Worm (Caenorhabditis elegans) whole organism, L1 larva: ENCODE results near the gene nspc-4.
A peak's percentile ranks its signal among the peaks of the same experiment; 100 is the strongest.
"Not testable (repeated sequence)": the region's sequence is repeated elsewhere in the genome, so short reads cannot be mapped to it uniquely, and the experiment has no call there.

Experiments
- C04F5.9 ChIP-seq: sonication (generic microtip); optimal IDR thresholded peaks from 2 replicates; lab custom pipeline; 2016; ENCODE audit warnings: missing genetic modification characterization, missing compliant biosample characterization
- C16A3.4 ChIP-seq: fragments of 150-350 bp; optimal IDR thresholded peaks from 2 replicates; lab custom pipeline; 2014; ENCODE audit warnings: missing biosample characterization, missing genetic modification characterization
- aly-2 ChIP-seq: fragments of 150-350 bp; optimal IDR thresholded peaks from 2 replicates; lab custom pipeline; 2014; ENCODE audit warnings: missing biosample characterization, missing genetic modification characterization
- ama-1 ChIP-seq: fragments of 150-350 bp; optimal IDR thresholded peaks from 2 replicates; lab custom pipeline; 2014
- ceh-8 ChIP-seq: fragments of 200-800 bp; sonication (Bioruptor generic); optimal IDR thresholded peaks from 2 replicates; lab custom pipeline; 2018; ENCODE audit warnings: mild to moderate bottlenecking, missing genetic modification characterization, moderate library complexity, missing compliant biosample characterization
- ets-5 ChIP-seq: fragments of 200-800 bp; sonication (Bioruptor generic); IDR thresholded peaks from 2 replicates; pipeline ENCODE4 v1.3.6; 2022; ENCODE audit warnings: missing genetic modification characterization, missing compliant biosample characterization
- fkh-8 ChIP-seq: sonication (generic microtip); optimal IDR thresholded peaks from 2 replicates; lab custom pipeline; 2016; ENCODE audit warnings: mild to moderate bottlenecking, missing genetic modification characterization, missing compliant biosample characterization
- grh-1 ChIP-seq: fragments of 200-800 bp; sonication (Bioruptor generic); IDR thresholded peaks from 2 replicates; pipeline ENCODE4 v1.3.6; 2022; ENCODE audit warnings: missing genetic modification reagents, missing genetic modification characterization, missing compliant biosample characterization
- irx-1 ChIP-seq: sonication (generic microtip); optimal IDR thresholded peaks from 2 replicates; lab custom pipeline; 2016; ENCODE audit warnings: missing genetic modification characterization, missing compliant biosample characterization
- isw-1 ChIP-seq: fragments of 200-800 bp; sonication (Bioruptor generic); IDR thresholded peaks from 2 replicates; pipeline ENCODE4 v1.3.6; 2022; ENCODE audit warnings: missing genetic modification characterization, missing compliant biosample characterization
- jun-1 ChIP-seq: fragments of 150-350 bp; optimal IDR thresholded peaks from 2 replicates; lab custom pipeline; 2014; ENCODE audit warnings: missing biosample characterization, missing genetic modification reagents, missing genetic modification characterization
- lin-13 ChIP-seq: fragments of 150-350 bp; optimal IDR thresholded peaks from 2 replicates; lab custom pipeline; 2014; ENCODE audit warnings: missing biosample characterization, missing genetic modification reagents, missing genetic modification characterization
- lin-15B ChIP-seq: fragments of 150-350 bp; sonication (generic microtip); optimal IDR thresholded peaks from 3 replicates; lab custom pipeline; 2014; ENCODE audit warnings: missing biosample characterization, missing genetic modification characterization
- lin-39 ChIP-seq: fragments of 150-350 bp; optimal IDR thresholded peaks from 2 replicates; lab custom pipeline; 2014; ENCODE audit warnings: missing biosample characterization, missing genetic modification reagents, missing genetic modification characterization
- lsy-2 ChIP-seq, 2 experiments: fragments of 150-350 bp; optimal IDR thresholded peaks; 2 replicates each; lab custom pipeline; 2014; ENCODE audit warnings: missing biosample characterization in 2 of 2, missing genetic modification characterization in 2 of 2
- mab-9 ChIP-seq: fragments of 200-800 bp; sonication (Bioruptor generic); IDR thresholded peaks from 2 replicates; pipeline ENCODE4 v1.3.6; 2022; ENCODE audit warnings: missing genetic modification reagents, missing genetic modification characterization, missing compliant biosample characterization
- mep-1 ChIP-seq: fragments of 150-350 bp; optimal IDR thresholded peaks from 2 replicates; lab custom pipeline; 2014; ENCODE audit warnings: missing biosample characterization, missing genetic modification characterization
- nhr-12 ChIP-seq: sonication (generic microtip); optimal IDR thresholded peaks from 2 replicates; lab custom pipeline; 2017; ENCODE audit warnings: missing biosample characterization, missing genetic modification characterization
- nhr-19 ChIP-seq: fragments of 200-800 bp; sonication (Bioruptor generic); conservative IDR thresholded peaks from 2 replicates; pipeline ENCODE4 v1.3.6; 2022; ENCODE audit warnings: missing genetic modification characterization, missing compliant biosample characterization
- nhr-237 ChIP-seq: fragments of 150-350 bp; optimal IDR thresholded peaks from 2 replicates; lab custom pipeline; 2014; ENCODE audit warnings: missing biosample characterization, missing genetic modification characterization
- nhr-47 ChIP-seq: sonication (generic microtip); optimal IDR thresholded peaks from 2 replicates; lab custom pipeline; 2016; ENCODE audit warnings: mild to moderate bottlenecking, missing genetic modification characterization, moderate library complexity, missing compliant biosample characterization
- nhr-71 ChIP-seq: sonication (generic microtip); optimal IDR thresholded peaks from 2 replicates; lab custom pipeline; 2016; ENCODE audit warnings: mild to moderate bottlenecking, missing genetic modification characterization, moderate library complexity, missing compliant biosample characterization
- nhr-76 ChIP-seq: sonication (generic microtip); optimal IDR thresholded peaks from 2 replicates; lab custom pipeline; 2017; ENCODE audit warnings: missing biosample characterization, missing genetic modification characterization
- nhr-85 ChIP-seq: sonication (generic microtip); peaks from one replicate; lab custom pipeline; 2016; ENCODE audit warnings: missing genetic modification characterization, inconsistent platforms, missing compliant biosample characterization
- pag-3 ChIP-seq: sonication (generic microtip); optimal IDR thresholded peaks from 2 replicates; lab custom pipeline; 2017; ENCODE audit warnings: missing genetic modification characterization, mild to moderate bottlenecking, missing compliant biosample characterization, antibody characterized with exemption, borderline replicate concordance; ENCODE audit not compliant: insufficient read depth
- pqm-1 ChIP-seq: sonication (generic microtip); optimal IDR thresholded peaks from 3 replicates; lab custom pipeline; 2017; ENCODE audit warnings: missing biosample characterization, missing genetic modification characterization
- rnt-1 ChIP-seq: sonication (generic microtip); optimal IDR thresholded peaks from 2 replicates; lab custom pipeline; 2016; ENCODE audit warnings: mild to moderate bottlenecking, missing genetic modification characterization, moderate library complexity, missing compliant biosample characterization
- snpc-4 ChIP-seq: fragments of 150-350 bp; optimal IDR thresholded peaks from 2 replicates; lab custom pipeline; 2014; ENCODE audit warnings: missing biosample characterization, missing genetic modification characterization
- snu-23 ChIP-seq: sonication (generic microtip); optimal IDR thresholded peaks from 2 replicates; lab custom pipeline; 2016; ENCODE audit warnings: missing genetic modification characterization, missing compliant biosample characterization
- sox-4 ChIP-seq: sonication (generic microtip); optimal IDR thresholded peaks from 2 replicates; lab custom pipeline; 2016; ENCODE audit warnings: missing genetic modification characterization, missing compliant biosample characterization
- sptf-1 ChIP-seq: fragments of 150-350 bp; optimal IDR thresholded peaks from 2 replicates; lab custom pipeline; 2014; ENCODE audit warnings: missing biosample characterization, missing genetic modification characterization
- swsn-7 ChIP-seq: sonication (generic microtip); optimal IDR thresholded peaks from 2 replicates; lab custom pipeline; 2016; ENCODE audit warnings: missing genetic modification characterization, missing compliant biosample characterization
- tbx-2 ChIP-seq: sonication (generic microtip); optimal IDR thresholded peaks from 2 replicates; lab custom pipeline; 2016; ENCODE audit warnings: missing genetic modification characterization, missing compliant biosample characterization
- unc-130 ChIP-seq: fragments of 150-350 bp; optimal IDR thresholded peaks from 2 replicates; lab custom pipeline; 2017; ENCODE audit warnings: missing biosample characterization, missing genetic modification characterization, inconsistent platforms
- vab-15 ChIP-seq: sonication (generic microtip); optimal IDR thresholded peaks from 2 replicates; lab custom pipeline; 2017; ENCODE audit warnings: missing genotype, mild to moderate bottlenecking, missing genetic modification characterization, missing compliant biosample characterization
- zag-1 ChIP-seq: fragments of 150-350 bp; optimal IDR thresholded peaks from 2 replicates; lab custom pipeline; 2014; ENCODE audit warnings: missing biosample characterization, missing genetic modification characterization
- zip-4 ChIP-seq: fragments of 200-800 bp; sonication (Bioruptor generic); optimal IDR thresholded peaks from 2 replicates; lab custom pipeline; 2018; ENCODE audit warnings: mild to moderate bottlenecking, missing genetic modification characterization, moderate library complexity, missing compliant biosample characterization
- ztf-4 ChIP-seq: fragments of 150-350 bp; optimal IDR thresholded peaks from 2 replicates; lab custom pipeline; 2014; ENCODE audit warnings: missing biosample characterization, missing genetic modification characterization

nspc-4 gene

DNA sequence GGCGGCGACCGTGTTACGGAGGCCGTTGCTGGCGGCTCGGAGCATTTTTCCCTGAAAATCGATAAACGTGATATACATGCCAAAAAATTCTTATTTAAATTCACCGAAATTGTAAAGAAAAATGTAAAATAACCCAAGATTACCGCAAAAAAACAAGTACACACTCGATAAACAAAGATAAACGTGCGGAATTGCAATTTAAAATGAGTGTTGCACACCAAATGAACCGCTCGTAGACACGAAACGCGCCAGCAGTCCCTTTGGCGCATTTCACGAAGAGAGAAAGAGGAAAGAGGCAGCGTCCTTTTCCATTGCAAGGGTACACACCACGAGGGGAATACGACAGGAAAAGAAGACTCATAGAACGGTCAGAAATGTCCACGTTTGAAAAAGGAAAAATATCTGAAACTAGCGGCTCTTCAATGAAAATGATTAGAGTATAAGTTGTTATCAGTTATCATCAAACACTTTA, 7.8 kb upstream of the nspc-4 start, which contains the start of gene sdha-1 (continued):
- TF ChIP-seq lsy-2 (tag; optimal IDR thresholded peaks at IDR 0.05; lab: Kevin White, UChicago) (peak; percentile 86 to 88), jun-1 (peak; percentile 84), lin-39 (peak; percentile 63), ets-5 (GFP tag; lab: Robert Waterston, UW) (no peak), nhr-47 (peak; percentile 88), C16A3.4 (tag; lab: Kevin White, UChicago) (peak; percentile 93), rnt-1 (tag; lab: Kevin White, UChicago) (peak; percentile 90)

- TF ChIP-seq ztf-4; irx-1 (tag; lab: Kevin White, UChicago); C16A3.4 (tag; lab: Kevin White, UChicago): not testable (repeated sequence)
These were observed 3.4 kb upstream of the nspc-4 start, which contains the start of gene nspc-7 for ce11 chrX:8541562-8541961. TSS of gene nspc-7 (plus strand) at chrX:8541862.

DNA sequence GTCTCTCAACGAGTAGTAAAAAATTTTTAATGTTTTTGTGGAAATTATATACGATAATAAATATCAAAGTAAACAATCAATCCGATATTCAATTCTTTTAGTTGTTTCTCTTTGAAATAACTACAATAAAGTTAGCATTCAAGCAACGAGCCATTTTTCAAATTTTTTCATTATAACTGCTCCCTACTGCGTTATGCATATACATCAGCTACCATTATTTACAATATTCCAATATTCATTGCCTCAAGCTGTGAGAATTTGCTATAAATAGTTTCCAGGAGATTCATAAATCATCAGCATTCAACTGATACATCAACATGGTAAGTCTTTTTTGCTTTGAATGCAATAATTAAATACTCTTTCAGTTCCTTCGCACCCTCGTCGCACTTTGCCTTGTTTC, 1.4 kb downstream of the nspc-4 start, which contains the start of gene nspc-3:
TSS of gene nspc-3 (plus strand) at position 301 of the 400 bp plus-strand sequence.
- TF ChIP-seq C04F5.9 (no peak), fkh-8 (no peak), ztf-4 (no peak), aly-2 (tag; lab: Kevin White, UChicago) (no peak), vab-15 (tag; lab: Kevin White, UChicago) (no peak), ets-5 (GFP tag; lab: Robert Waterston, UW) (no peak), nhr-12 (no peak), nhr-76 (tag; lab: Kevin White, UChicago) (no peak), zag-1 (tag; lab: Kevin White, UChicago) (no peak), pag-3 (tag; lab: Kevin White, UChicago) (no peak), nhr-19 (GFP tag; lab: Robert Waterston, UW) (no peak), zip-4 (GFP tag; lab: Kevin White, UChicago) (no peak), mab-9 (GFP tag; lab: Robert Waterston, UW) (no peak), pqm-1 (tag; lab: Kevin White, UChicago) (no peak), sptf-1 (tag; lab: Kevin White, UChicago) (no peak), ama-1 (lab: Kevin White, UChicago) (no peak), ceh-8 (GFP tag; lab: Kevin White, UChicago) (no peak), nhr-71 (tag; lab: Kevin White, UChicago) (no peak)

DNA sequence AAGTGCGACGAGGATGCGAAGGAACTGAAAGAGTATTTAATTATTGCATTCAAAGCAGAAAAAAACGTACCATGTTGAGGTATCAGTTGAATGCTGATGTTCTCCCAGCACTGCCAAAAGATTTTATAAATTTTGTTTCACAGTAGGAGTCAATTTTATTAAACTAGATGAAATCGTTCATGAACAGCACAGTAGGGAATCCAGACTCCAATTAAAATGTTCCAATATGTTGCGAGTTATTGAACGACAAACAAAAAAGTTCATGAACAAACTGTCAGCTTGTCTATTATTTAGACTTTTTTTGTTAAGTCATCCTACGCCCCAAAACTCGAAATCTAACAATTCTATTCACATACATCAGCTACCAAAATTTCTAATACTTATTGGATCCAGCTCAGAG, 3.2 kb downstream of the nspc-4 start, which contains the start of gene nspc-1:
TSS of gene nspc-1 (minus strand) at position 101 of the 400 bp plus-strand sequence.
- not testable (repeated sequence) for TF ChIP-seq swsn-7 (tag; lab: Kevin White, UChicago); grh-1 (GFP tag; lab: Robert Waterston, UW); fkh-8

DNA sequence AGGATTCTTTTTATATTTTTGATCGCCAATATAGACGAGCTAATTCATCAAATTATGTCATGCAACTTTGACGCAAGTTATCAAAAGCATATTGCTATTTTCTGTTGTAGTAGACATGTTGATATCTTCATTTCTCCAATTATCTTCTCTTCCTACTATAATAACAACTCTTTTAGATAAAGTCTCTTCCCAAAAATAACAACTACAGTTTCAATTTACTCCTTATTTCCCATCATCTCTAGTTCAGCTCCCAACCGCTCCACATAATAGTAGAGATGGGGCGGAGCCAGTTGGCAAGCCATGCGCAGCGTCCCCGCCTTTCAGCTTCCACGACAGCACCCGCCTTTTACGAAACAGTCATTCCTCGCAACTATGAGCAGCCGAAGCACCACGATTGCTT, 10.2 kb downstream of the nspc-4 start, which contains the start of gene flp-5:
TSS of gene flp-5 (plus strand) at position 301 of the 400 bp plus-strand sequence.
- no peak for TF ChIP-seq lin-15B (tag; lab: Kevin White, UChicago)
- TF ChIP-seq unc-130 (tag; lab: Kevin White, UChicago), result no peak
- TF ChIP-seq nhr-237 (tag; lab: Kevin White, UChicago), result no peak
- TF ChIP-seq nhr-85, result no peak
- TF ChIP-seq pqm-1 (tag; lab: Kevin White, UChicago), result no peak
- TF ChIP-seq sox-4 (tag; lab: Kevin White, UChicago), result no peak
- no peak for TF ChIP-seq lin-13 (GFP tag; lab: Kevin White, UChicago)
- TF ChIP-seq nhr-47, result no peak
- TF ChIP-seq ceh-8 (GFP tag; lab: Kevin White, UChicago), result no peak
- TF ChIP-seq snpc-4 (tag; lab: Kevin White, UChicago), result no peak
- TF ChIP-seq mep-1 (tag; lab: Kevin White, UChicago), result no peak
- TF ChIP-seq tbx-2, result no peak
- TF ChIP-seq snu-23 (GFP tag; lab: Kevin White, UChicago), result no peak
- TF ChIP-seq isw-1 (GFP tag; lab: Robert Waterston, UW), result no peak
